Fruit fly (Drosophila melanogaster) whole organism, embryonic: Measurements from ENCODE around the gene pall.

Experiments
- BEAF-32 ChIP-seq: fragments of 200-800 bp; sonication (Bioruptor generic); optimal IDR thresholded peaks from 3 replicates; lab custom pipeline; 2017; ENCODE audit warnings: missing biosample characterization, missing genetic modification characterization, mild to moderate bottlenecking, moderate library complexity, missing genetic modification reagents
- CG10431 ChIP-seq: fragments of 200-800 bp; sonication (Bioruptor generic); optimal IDR thresholded peaks from 3 replicates; lab custom pipeline; 2018; ENCODE audit warnings: missing biosample characterization, mild to moderate bottlenecking, missing genetic modification characterization
- CG10654 ChIP-seq: fragments of 200-800 bp; sonication (Bioruptor generic); optimal IDR thresholded peaks from 2 replicates; lab custom pipeline; 2016; ENCODE audit warnings: missing biosample characterization, missing genetic modification characterization
- CG10979 ChIP-seq: fragments of 200-800 bp; sonication (Bioruptor generic); optimal IDR thresholded peaks from 2 replicates; lab custom pipeline; 2018; ENCODE audit warnings: missing biosample characterization, mild to moderate bottlenecking, missing genetic modification characterization, moderate library complexity
- CG13287 ChIP-seq: fragments of 200-800 bp; sonication (Bioruptor generic); IDR thresholded peaks from 2 replicates; pipeline ENCODE4 v1.3.6; 2022; ENCODE audit warnings: missing biosample characterization, missing genetic modification characterization; ENCODE audit not compliant: partially characterized antibody
- CG13894 ChIP-seq: fragments of 200-800 bp; sonication (Bioruptor generic); optimal IDR thresholded peaks from 3 replicates; lab custom pipeline; 2018; ENCODE audit warnings: missing biosample characterization, mild to moderate bottlenecking, missing genetic modification characterization, moderate library complexity
- CG14860 ChIP-seq: fragments of 200-800 bp; sonication (Bioruptor generic); IDR thresholded peaks from 3 replicates; pipeline ENCODE4 v1.3.6; 2022; ENCODE audit warnings: missing biosample characterization, missing genetic modification characterization; ENCODE audit not compliant: partially characterized antibody
- CG15696 ChIP-seq: fragments of 200-800 bp; sonication (Bioruptor generic); optimal IDR thresholded peaks from 2 replicates; lab custom pipeline; 2019; ENCODE audit warnings: missing biosample characterization, mild to moderate bottlenecking, missing genetic modification characterization, moderate library complexity
- CG17612 ChIP-seq: fragments of 200-800 bp; sonication (Bioruptor generic); IDR thresholded peaks from 2 replicates; pipeline ENCODE4 v1.3.6; 2022; ENCODE audit warnings: missing biosample characterization, missing genetic modification characterization
- CG18011 ChIP-seq: fragments of 200-800 bp; sonication (Bioruptor generic); optimal IDR thresholded peaks from 2 replicates; lab custom pipeline; 2017; ENCODE audit warnings: missing biosample characterization, missing genetic modification characterization, mild to moderate bottlenecking, moderate library complexity, missing genotype
- CG2875 ChIP-seq: fragments of 200-800 bp; sonication (Bioruptor generic); optimal IDR thresholded peaks from 2 replicates; lab custom pipeline; 2017; ENCODE audit warnings: missing biosample characterization, mild to moderate bottlenecking, missing genetic modification characterization, missing genetic modification reagents
- CG31388 ChIP-seq: fragments of 200-800 bp; sonication (Bioruptor generic); optimal IDR thresholded peaks from 2 replicates; lab custom pipeline; 2016; ENCODE audit warnings: missing biosample characterization, missing genetic modification characterization
- CG32767 ChIP-seq: fragments of 200-800 bp; sonication (Bioruptor generic); IDR thresholded peaks from 2 replicates; pipeline ENCODE4 v1.3.6; 2022; ENCODE audit warnings: missing biosample characterization, missing genetic modification characterization
- CG6175 ChIP-seq: fragments of 200-800 bp; sonication (Bioruptor generic); IDR thresholded peaks from 3 replicates; pipeline ENCODE4 v1.3.6; 2022; ENCODE audit warnings: missing biosample characterization, missing genetic modification characterization
- CG7839 ChIP-seq: fragments of 200-800 bp; sonication (Bioruptor generic); optimal IDR thresholded peaks from 3 replicates; lab custom pipeline; 2018; ENCODE audit warnings: missing biosample characterization, mild to moderate bottlenecking, missing genetic modification characterization, moderate library complexity
- CG8388 ChIP-seq: fragments of 200-800 bp; sonication (Bioruptor generic); optimal IDR thresholded peaks from 2 replicates; lab custom pipeline; 2019; ENCODE audit warnings: missing biosample characterization, mild to moderate bottlenecking, missing genetic modification characterization, moderate library complexity
- CG9797 ChIP-seq: fragments of 200-800 bp; sonication (Bioruptor generic); optimal IDR thresholded peaks from 3 replicates; lab custom pipeline; 2018; ENCODE audit warnings: missing biosample characterization, mild to moderate bottlenecking, missing genetic modification characterization
- Dad ChIP-seq: fragments of 200-800 bp; sonication (Bioruptor generic); optimal IDR thresholded peaks from 3 replicates; lab custom pipeline; 2016; ENCODE audit warnings: missing biosample characterization, missing genetic modification characterization
- Drgx ChIP-seq: fragments of 200-800 bp; sonication (Bioruptor generic); IDR thresholded peaks from 2 replicates; pipeline ENCODE4 v1.3.6; 2022; ENCODE audit warnings: missing biosample characterization, missing genetic modification characterization
- Fer3 ChIP-seq: fragments of 200-800 bp; sonication (Bioruptor generic); optimal IDR thresholded peaks from 2 replicates; lab custom pipeline; 2018; ENCODE audit warnings: missing biosample characterization, mild to moderate bottlenecking, missing genetic modification characterization, moderate library complexity
- GATAe ChIP-seq: fragments of 200-800 bp; sonication (Bioruptor generic); conservative IDR thresholded peaks from 2 replicates; pipeline ENCODE4 v1.3.6; 2022; ENCODE audit warnings: missing biosample characterization, missing genetic modification characterization
- HHEX ChIP-seq: fragments of 200-800 bp; sonication (Bioruptor generic); optimal IDR thresholded peaks from 3 replicates; lab custom pipeline; 2017; ENCODE audit warnings: missing biosample characterization, mild to moderate bottlenecking, missing genetic modification characterization, missing genetic modification reagents
- HLH54F ChIP-seq: fragments of 200-800 bp; sonication (Bioruptor generic); optimal IDR thresholded peaks from 3 replicates; lab custom pipeline; 2016; ENCODE audit warnings: missing biosample characterization, missing genetic modification characterization
- Hr78 ChIP-seq, 2 experiments: fragments of 200-800 bp in 1 of 2; fragments of >200 bp in 1 of 2; sonication (Bioruptor generic) in 1 of 2; optimal IDR thresholded peaks; 2 replicates each; lab custom pipeline; 2017 to 2019; ENCODE audit warnings: missing biosample characterization in 2 of 2, missing genetic modification characterization in 2 of 2, mild to moderate bottlenecking in 1 of 2, moderate library complexity in 1 of 2
- NFAT ChIP-seq: fragments of 200-800 bp; sonication (Bioruptor generic); IDR thresholded peaks from 2 replicates; pipeline ENCODE4 v1.3.6; 2022; ENCODE audit warnings: missing biosample characterization, missing genetic modification characterization
- Neu2 ChIP-seq: fragments of 200-800 bp; sonication (Bioruptor generic); optimal IDR thresholded peaks from 3 replicates; lab custom pipeline; 2016; ENCODE audit warnings: missing biosample characterization, missing genetic modification characterization, borderline replicate concordance
- Rx ChIP-seq: fragments of 200-800 bp; sonication (Bioruptor generic); IDR thresholded peaks from 2 replicates; pipeline ENCODE4 v1.3.6; 2022; ENCODE audit warnings: missing biosample characterization, missing genetic modification characterization
- Sox100B ChIP-seq: fragments of 200-800 bp; sonication (Bioruptor generic); optimal IDR thresholded peaks from 3 replicates; lab custom pipeline; 2018; ENCODE audit warnings: missing biosample characterization, mild to moderate bottlenecking, missing genetic modification characterization
- ara ChIP-seq: fragments of 200-800 bp; sonication (Bioruptor generic); IDR thresholded peaks from 2 replicates; pipeline ENCODE4 v1.3.6; 2022; ENCODE audit warnings: missing biosample characterization, missing genetic modification characterization
- btn ChIP-seq: fragments of 200-800 bp; sonication (Bioruptor generic); optimal IDR thresholded peaks from 2 replicates; lab custom pipeline; 2016; ENCODE audit warnings: missing biosample characterization, missing genetic modification characterization
- crp ChIP-seq, 2 experiments: fragments of 200-800 bp; sonication (Bioruptor generic); optimal IDR thresholded peaks; 2 replicates in 1 of 2; 3 replicates in 1 of 2; lab custom pipeline; 2017; ENCODE audit warnings: missing biosample characterization in 2 of 2, missing genetic modification characterization in 2 of 2, mild to moderate bottlenecking in 1 of 2, moderate library complexity in 1 of 2
- esg ChIP-seq: fragments of 200-800 bp; sonication (Bioruptor generic); conservative IDR thresholded peaks from 2 replicates; pipeline ENCODE4 v1.3.6; 2022; ENCODE audit warnings: missing biosample characterization, missing genetic modification characterization
- ewg ChIP-seq: fragments of 200-800 bp; sonication (Bioruptor generic); optimal IDR thresholded peaks from 3 replicates; lab custom pipeline; 2017; ENCODE audit warnings: mild to moderate bottlenecking, missing biosample characterization, missing genetic modification reagents, missing genetic modification characterization
- exex ChIP-seq: fragments of 200-800 bp; sonication (Bioruptor generic); optimal IDR thresholded peaks from 4 replicates; lab custom pipeline; 2018; ENCODE audit warnings: missing biosample characterization, mild to moderate bottlenecking, missing genetic modification characterization, moderate library complexity
- fd64A ChIP-seq: fragments of 200-800 bp; sonication (Bioruptor generic); optimal IDR thresholded peaks from 3 replicates; lab custom pipeline; 2018; ENCODE audit warnings: missing biosample characterization, mild to moderate bottlenecking, missing genetic modification characterization
- gem ChIP-seq: fragments of 200-800 bp; sonication (Bioruptor generic); optimal IDR thresholded peaks from 2 replicates; lab custom pipeline; 2019; ENCODE audit warnings: missing biosample characterization, mild to moderate bottlenecking, missing genetic modification characterization, moderate library complexity
- h ChIP-seq: fragments of >200 bp; optimal IDR thresholded peaks from 2 replicates; lab custom pipeline; 2017
- hbn ChIP-seq: fragments of 200-800 bp; sonication (Bioruptor generic); IDR thresholded peaks from 2 replicates; pipeline ENCODE4 v1.3.6; 2022; ENCODE audit warnings: missing biosample characterization, missing genetic modification characterization; ENCODE audit not compliant: partially characterized antibody
- inv ChIP-seq: fragments of 200-800 bp; sonication (Bioruptor generic); IDR thresholded peaks from 2 replicates; pipeline ENCODE4 v1.3.6; 2022; ENCODE audit warnings: missing biosample characterization, missing genetic modification characterization; ENCODE audit not compliant: partially characterized antibody
- ken ChIP-seq: fragments of 200-800 bp; sonication (Bioruptor generic); IDR thresholded peaks from 3 replicates; pipeline ENCODE4 v1.3.6; 2022; ENCODE audit warnings: missing biosample characterization, missing genetic modification characterization
- knrl ChIP-seq: fragments of 200-800 bp; sonication (Bioruptor generic); IDR thresholded peaks from 3 replicates; pipeline ENCODE4 v1.3.6; 2022; ENCODE audit warnings: missing biosample characterization, missing genetic modification characterization; ENCODE audit not compliant: partially characterized antibody
- pan ChIP-seq, 4 experiments: fragments of >200 bp in 3 of 4; fragments of 200-800 bp in 1 of 4; sonication (Bioruptor generic) in 1 of 4; optimal IDR thresholded peaks in 3 of 4; IDR thresholded peaks in 1 of 4; 2 replicates each; pipeline versions ENCODE4 v1.3.6 to Lab custom; 2017 to 2022; ENCODE audit warnings: missing biosample characterization in 2 of 4, missing genetic modification characterization in 2 of 4, mixed read lengths in 1 of 4
- run ChIP-seq: fragments of 200-800 bp; sonication (Bioruptor generic); optimal IDR thresholded peaks from 3 replicates; lab custom pipeline; 2018; ENCODE audit warnings: missing biosample characterization, mild to moderate bottlenecking, missing genetic modification characterization
- scrt ChIP-seq: fragments of 200-800 bp; sonication (Bioruptor generic); optimal IDR thresholded peaks from 2 replicates; lab custom pipeline; 2018; ENCODE audit warnings: missing biosample characterization, mild to moderate bottlenecking, missing genetic modification characterization, moderate library complexity
- ssp ChIP-seq: fragments of 200-800 bp; sonication (Bioruptor generic); IDR thresholded peaks from 2 replicates; pipeline ENCODE4 v1.3.6; 2022; ENCODE audit warnings: missing biosample characterization, missing genetic modification characterization
- sug ChIP-seq: fragments of 200-800 bp; optimal IDR thresholded peaks from 2 replicates; lab custom pipeline; 2019; ENCODE audit warnings: missing biosample characterization, mild to moderate bottlenecking, missing genetic modification characterization, moderate library complexity
- unc-4 ChIP-seq: fragments of 200-800 bp; sonication (Bioruptor generic); IDR thresholded peaks from 2 replicates; pipeline ENCODE4 v1.3.6; 2022; ENCODE audit warnings: missing biosample characterization, missing genetic modification characterization; ENCODE audit not compliant: partially characterized antibody
- z ChIP-seq: fragments of 200-800 bp; sonication (Bioruptor generic); IDR thresholded peaks from 3 replicates; pipeline ENCODE4 v1.3.6; 2022; ENCODE audit warnings: missing biosample characterization, missing genetic modification characterization

The pall gene

dm6 chr3L:9451522-9452118, 36.0 kb downstream of the pall start, which contains the start of the genes CG3448 and ghi (continued):
- TF ChIP-seq ssp (GFP tag; lab: Robert Waterston, UW) (peak; percentile 44), CG17612 (GFP tag; lab: Robert Waterston, UW) (no peak), ken (GFP tag; lab: Robert Waterston, UW) (no peak), CG15696 (tag; lab: Kevin White, UChicago) (peak; percentile 74), CG13287 (GFP tag; lab: Robert Waterston, UW) (peak; percentile 83), Drgx (peak; percentile 42), CG32767 (GFP tag; lab: Robert Waterston, UW) (no peak), gem (tag; lab: Kevin White, UChicago) (peak; percentile 71), exex (tag; lab: Kevin White, UChicago) (peak; percentile 56), BEAF-32 (GFP tag; lab: Kevin White, UChicago) (peak; percentile 72), NFAT (peak; percentile 59; the same call in 1 of the 2 replicates), sug (tag; lab: Kevin White, UChicago) (peak; percentile 23), fd64A (GFP tag; lab: Kevin White, UChicago) (no peak), CG8388 (GFP tag; lab: Kevin White, UChicago) (peak; percentile 51), Rx (peak; percentile 22; the same call in 1 of the 2 replicates), knrl (peak; percentile 55; the same call in 2 of the 3 replicates), CG10431 (no peak), scrt (GFP tag; lab: Kevin White, UChicago) (peak; percentile 91), CG18011 (GFP tag; lab: Kevin White, UChicago) (peak; percentile 46), CG9797 (peak; percentile 14), esg (GFP tag; lab: Robert Waterston, UW) (no peak), Dad (GFP tag; lab: Kevin White, UChicago) (no peak), Fer3 (tag; lab: Kevin White, UChicago) (peak; percentile 68), btn (GFP tag; lab: Kevin White, UChicago) (no peak), h (lab: Kevin White, UChicago) (no peak), CG7839 (peak; percentile 69), CG6175 (GFP tag; lab: Robert Waterston, UW) (no peak), CG13894 (peak; percentile 78), HHEX (GFP tag; lab: Kevin White, UChicago) (peak; percentile 64), unc-4 (GFP tag; lab: Robert Waterston, UW) (peak; percentile 70), hbn (GFP tag; lab: Robert Waterston, UW) (peak; percentile 62), CG10979 (tag; lab: Kevin White, UChicago) (peak; percentile 39), GATAe (GFP tag; lab: Robert Waterston, UW) (no peak), inv (GFP tag; lab: Robert Waterston, UW) (peak; percentile 48; the same call in 1 of the 2 replicates), ewg (GFP tag; lab: Kevin White, UChicago) (peak; percentile 28), z (GFP tag; lab: Robert Waterston, UW) (no peak), run (tag; lab: Kevin White, UChicago) (no peak), CG14860 (GFP tag; lab: Robert Waterston, UW) (peak; percentile 45; the same call in 1 of the 3 replicates), crp (GFP tag; optimal IDR thresholded peaks at IDR 0.05; lab: Kevin White, UChicago) (peak; percentile 13 to 84), Neu2 (GFP tag; lab: Kevin White, UChicago) (no peak), Hr78 (GFP tag; optimal IDR thresholded peaks at IDR 0.05; lab: Kevin White, UChicago) (no peak), CG10654 (GFP tag; lab: Kevin White, UChicago) (peak; percentile 62), CG2875 (GFP tag; lab: Kevin White, UChicago) (no peak), pan (optimal IDR thresholded peaks at IDR 0.05; lab: Kevin White, UChicago) (no peak), pan (GFP tag; optimal IDR thresholded peaks at IDR 0.05 in 1 of 2, IDR thresholded peaks at IDR 0.05 in 1 of 2) (peak in 1 of 2 experiments; percentile 55), HLH54F (GFP tag; lab: Kevin White, UChicago) (no peak), CG31388 (GFP tag; lab: Kevin White, UChicago) (no peak), ara (GFP tag; lab: Robert Waterston, UW) (peak; percentile 59), Sox100B (GFP tag; lab: Kevin White, UChicago) (peak; percentile 65)
